Fruit fly (Drosophila melanogaster) whole organism, pupa: ENCODE data around the gene pyx.

Source experiments
- CG10348 ChIP-seq: fragments of 200-800 bp; sonication (Bioruptor generic); IDR thresholded peaks from 2 replicates; pipeline ENCODE4 v1.3.6; 2022; ENCODE audit warnings: missing biosample characterization, missing genetic modification characterization
- CG17806 ChIP-seq: fragments of 200-800 bp; sonication (Bioruptor generic); optimal IDR thresholded peaks from 2 replicates; lab custom pipeline; 2018; ENCODE audit warnings: missing biosample characterization, mild to moderate bottlenecking, missing genetic modification characterization, moderate library complexity
- Pif1B ChIP-seq: fragments of 200-800 bp; sonication (Bioruptor generic); optimal IDR thresholded peaks from 3 replicates; lab custom pipeline; 2016; ENCODE audit warnings: missing biosample characterization, missing genetic modification characterization
- gl ChIP-seq: fragments of 200-800 bp; sonication (Bioruptor generic); optimal IDR thresholded peaks from 2 replicates; lab custom pipeline; 2018; ENCODE audit warnings: missing biosample characterization, mild to moderate bottlenecking, missing genetic modification characterization

DNA sequence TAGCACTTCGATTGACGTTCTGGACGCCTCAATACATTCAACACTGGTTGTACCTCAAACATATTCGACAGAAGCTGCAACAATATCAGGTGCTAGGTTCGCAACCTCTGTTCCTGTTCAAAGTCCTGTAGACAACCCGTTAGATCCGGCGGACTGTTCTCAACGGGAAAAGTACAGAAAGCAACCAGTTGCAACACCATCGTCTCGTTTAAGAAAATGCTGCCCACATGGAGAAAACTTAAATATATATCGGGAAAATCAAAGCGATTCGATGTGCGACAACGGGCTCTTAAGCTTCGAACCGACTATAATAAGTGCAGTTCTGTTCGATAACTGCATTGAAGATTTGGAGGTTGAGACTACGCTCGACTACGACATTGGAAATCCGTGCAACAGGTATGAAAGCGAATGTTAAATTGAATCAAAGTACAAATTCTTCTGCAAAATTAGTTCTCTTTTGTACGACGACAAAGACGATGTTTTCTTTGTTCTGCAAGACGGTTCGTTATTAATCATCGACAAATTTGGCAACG is 25.4 kb upstream of the pyx start:
- no peak for TF ChIP-seq CG17806
- TF ChIP-seq gl: no peak
- no peak for TF ChIP-seq Pif1B (GFP tag; lab: Kevin White, UChicago)
- TF ChIP-seq CG10348 (GFP tag; lab: Robert Waterston, UW): no peak
